Fruit fly (Drosophila melanogaster) whole organism, pupa: Measurements from ENCODE around the gene fz.
A peak's percentile ranks its signal among the peaks of the same experiment; 100 is the strongest.

ENCODE experiments used
- CG10348 ChIP-seq: fragments of 200-800 bp; sonication (Bioruptor generic); IDR thresholded peaks from 2 replicates; pipeline ENCODE4 v1.3.6; 2022; ENCODE audit warnings: missing biosample characterization, missing genetic modification characterization
- CG12605 ChIP-seq: fragments of 200-800 bp; sonication (Bioruptor generic); IDR thresholded peaks from 2 replicates; pipeline ENCODE4 v1.3.6; 2022; ENCODE audit warnings: missing biosample characterization, missing genetic modification characterization
- CG13204 ChIP-seq: fragments of 200-800 bp; sonication (Bioruptor generic); optimal IDR thresholded peaks from 2 replicates; lab custom pipeline; 2018; ENCODE audit warnings: missing biosample characterization, mild to moderate bottlenecking, missing genetic modification characterization, moderate library complexity
- CG14655 ChIP-seq: fragments of 200-800 bp; sonication (Bioruptor generic); optimal IDR thresholded peaks from 3 replicates; lab custom pipeline; 2017; ENCODE audit warnings: mild to moderate bottlenecking, missing biosample characterization, missing genetic modification reagents, missing genetic modification characterization
- CG15710 ChIP-seq: fragments of 200-800 bp; sonication (Bioruptor generic); optimal IDR thresholded peaks from 2 replicates; lab custom pipeline; 2018; ENCODE audit warnings: missing biosample characterization, mild to moderate bottlenecking, missing genetic modification characterization, moderate library complexity
- CG17806 ChIP-seq: fragments of 200-800 bp; sonication (Bioruptor generic); optimal IDR thresholded peaks from 2 replicates; lab custom pipeline; 2018; ENCODE audit warnings: missing biosample characterization, mild to moderate bottlenecking, missing genetic modification characterization, moderate library complexity
- CG32121 ChIP-seq: fragments of 200-800 bp; sonication (Bioruptor generic); IDR thresholded peaks from 2 replicates; pipeline ENCODE4 v1.3.6; 2022; ENCODE audit warnings: missing biosample characterization, missing genetic modification characterization
- CG34367 ChIP-seq: fragments of 200-800 bp; sonication (Bioruptor generic); optimal IDR thresholded peaks from 2 replicates; lab custom pipeline; 2018; ENCODE audit warnings: missing biosample characterization, mild to moderate bottlenecking, missing genetic modification characterization
- CG4496 ChIP-seq: fragments of 200-800 bp; sonication (Bioruptor generic); IDR thresholded peaks from 3 replicates; pipeline ENCODE4 v1.3.6; 2022; ENCODE audit warnings: missing biosample characterization, missing genetic modification characterization
- CG8159 ChIP-seq: fragments of 200-800 bp; sonication (Bioruptor generic); optimal IDR thresholded peaks from 3 replicates; lab custom pipeline; 2018; ENCODE audit warnings: missing biosample characterization, mild to moderate bottlenecking, missing genetic modification characterization, moderate library complexity
- CG8301 ChIP-seq: fragments of 200-800 bp; sonication (Bioruptor generic); optimal IDR thresholded peaks from 2 replicates; lab custom pipeline; 2018; ENCODE audit warnings: missing biosample characterization, mild to moderate bottlenecking, missing genetic modification characterization
- CG9948 ChIP-seq: fragments of 200-800 bp; sonication (Bioruptor generic); optimal IDR thresholded peaks from 2 replicates; lab custom pipeline; 2018; ENCODE audit warnings: missing biosample characterization, mild to moderate bottlenecking, missing genetic modification characterization, moderate library complexity
- D1 ChIP-seq: fragments of 200-800 bp; sonication (Bioruptor generic); optimal IDR thresholded peaks from 2 replicates; lab custom pipeline; 2018; ENCODE audit warnings: missing biosample characterization, mild to moderate bottlenecking, missing genetic modification characterization, moderate library complexity
- EcR ChIP-seq: fragments of 200-800 bp; sonication (Bioruptor generic); optimal IDR thresholded peaks from 3 replicates; lab custom pipeline; 2019; ENCODE audit warnings: missing biosample characterization, missing genetic modification characterization, mild to moderate bottlenecking, moderate library complexity, missing genetic modification reagents
- Ets98B ChIP-seq: fragments of 200-800 bp; sonication (Bioruptor generic); IDR thresholded peaks from 2 replicates; pipeline ENCODE4 v1.3.6; 2022; ENCODE audit warnings: missing biosample characterization, missing genetic modification characterization
- Pif1A ChIP-seq: fragments of 200-800 bp; sonication (Bioruptor generic); optimal IDR thresholded peaks from 3 replicates; lab custom pipeline; 2016; ENCODE audit warnings: missing biosample characterization, missing genetic modification characterization
- Pif1B ChIP-seq: fragments of 200-800 bp; sonication (Bioruptor generic); optimal IDR thresholded peaks from 3 replicates; lab custom pipeline; 2016; ENCODE audit warnings: missing biosample characterization, missing genetic modification characterization
- Snoo ChIP-seq: fragments of 200-800 bp; sonication (Bioruptor generic); optimal IDR thresholded peaks from 3 replicates; lab custom pipeline; 2017; ENCODE audit warnings: missing biosample characterization, mild to moderate bottlenecking, missing genetic modification characterization, inconsistent platforms
- fd96Ca ChIP-seq: fragments of 200-800 bp; sonication (Bioruptor generic); IDR thresholded peaks from 3 replicates; pipeline ENCODE4 v1.3.6; 2022; ENCODE audit warnings: missing biosample characterization, missing genetic modification characterization
- gl ChIP-seq: fragments of 200-800 bp; sonication (Bioruptor generic); optimal IDR thresholded peaks from 2 replicates; lab custom pipeline; 2018; ENCODE audit warnings: missing biosample characterization, mild to moderate bottlenecking, missing genetic modification characterization
- rn ChIP-seq: fragments of 200-800 bp; sonication (Bioruptor generic); IDR thresholded peaks from 2 replicates; pipeline ENCODE4 v1.3.6; 2022; ENCODE audit warnings: missing biosample characterization, missing genetic modification characterization

Gene fz

dm6 chr3L:14272109-14273070 lies 1.8 kb upstream of the fz start:
- TF ChIP-seq Pif1B (GFP tag; lab: Kevin White, UChicago): peak; percentile 88
- TF ChIP-seq CG9948 (tag; lab: Kevin White, UChicago): peak; percentile 73
- TF ChIP-seq fd96Ca (GFP tag; lab: Robert Waterston, UW): no peak; the same call in 2 of the 3 replicates
- peak; percentile 87 for TF ChIP-seq CG32121 (GFP tag; lab: Robert Waterston, UW)
- TF ChIP-seq CG12605: peak; percentile 45; the same call in 1 of the 2 replicates
- TF ChIP-seq CG8301: peak; percentile 58
- TF ChIP-seq CG13204: peak; percentile 95
- TF ChIP-seq CG8159 (tag; lab: Kevin White, UChicago): peak; percentile 99
- peak; percentile 97 for TF ChIP-seq EcR (GFP tag; lab: Kevin White, UChicago)
- peak; percentile 87 for TF ChIP-seq CG14655 (GFP tag; lab: Kevin White, UChicago)
- peak; percentile 98 for TF ChIP-seq CG15710 (tag; lab: Kevin White, UChicago)
- peak; percentile 16 for TF ChIP-seq D1
- TF ChIP-seq CG10348: peak; percentile 46; the same call in 1 of the 2 replicates
- peak; percentile 50 for TF ChIP-seq Ets98B (GFP tag; lab: Robert Waterston, UW)
- peak; percentile 97 for TF ChIP-seq CG34367 (tag; lab: Kevin White, UChicago)
- peak; percentile 70; the same call in 1 of the 2 replicates for TF ChIP-seq rn
- no peak for TF ChIP-seq gl (tag; lab: Kevin White, UChicago)
- peak; percentile 97 for TF ChIP-seq Snoo (tag; lab: Kevin White, UChicago)
- TF ChIP-seq CG4496: peak; percentile 73; the same call in 2 of the 3 replicates
- peak; percentile 98 for TF ChIP-seq CG17806 (tag; lab: Kevin White, UChicago)
- peak; percentile 88 for TF ChIP-seq Pif1A (GFP tag; lab: Kevin White, UChicago)
- TF ChIP-seq, all 21 proteins: peak for 19

DNA sequence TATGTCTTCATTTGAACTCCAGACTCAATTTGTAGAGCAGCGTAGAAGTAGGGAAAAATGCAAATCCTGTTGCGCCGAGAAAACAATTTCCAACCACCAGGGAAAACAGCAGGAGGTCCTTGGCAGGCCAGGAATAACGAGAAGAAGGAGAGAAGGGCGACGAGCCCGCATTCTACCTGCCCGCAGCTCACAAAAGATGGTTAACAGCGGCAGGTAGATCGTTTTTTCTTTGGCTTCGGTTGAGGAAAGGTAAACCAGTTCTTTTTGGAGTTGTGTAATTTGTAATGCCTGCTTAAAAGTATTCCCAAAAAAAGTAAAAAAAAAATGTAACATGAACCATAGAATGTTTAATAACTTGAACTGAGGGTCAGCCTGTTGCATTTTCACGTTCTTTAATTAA lies 2.0 kb downstream of the fz start:
- TF ChIP-seq D1 (no peak), CG12605 (no peak), rn (no peak), EcR (GFP tag; lab: Kevin White, UChicago) (peak; percentile 24), CG15710 (tag; lab: Kevin White, UChicago) (no peak), Snoo (tag; lab: Kevin White, UChicago) (no peak), CG10348 (no peak)
- TF ChIP-seq, all 21 proteins: peak for 1

dm6 chr3L:14282139-14282538 lies 8.0 kb downstream of the fz start:
- TF ChIP-seq Snoo (tag; lab: Kevin White, UChicago) (no peak), CG15710 (tag; lab: Kevin White, UChicago) (no peak), CG34367 (tag; lab: Kevin White, UChicago) (no peak), gl (tag; lab: Kevin White, UChicago) (no peak), CG12605 (no peak), CG32121 (GFP tag; lab: Robert Waterston, UW) (no peak), rn (no peak), Pif1B (GFP tag; lab: Kevin White, UChicago) (no peak), EcR (GFP tag; lab: Kevin White, UChicago) (no peak)

- TF ChIP-seq CG34367 (tag; lab: Kevin White, UChicago) (no peak), rn (no peak), gl (tag; lab: Kevin White, UChicago) (no peak), Ets98B (GFP tag; lab: Robert Waterston, UW) (no peak), EcR (GFP tag; lab: Kevin White, UChicago) (no peak), CG8301 (no peak), CG14655 (GFP tag; lab: Kevin White, UChicago) (no peak), CG15710 (tag; lab: Kevin White, UChicago) (no peak), CG13204 (no peak), CG10348 (no peak), CG12605 (no peak), fd96Ca (GFP tag; lab: Robert Waterston, UW) (no peak), CG17806 (tag; lab: Kevin White, UChicago) (no peak), Pif1B (GFP tag; lab: Kevin White, UChicago) (no peak), Snoo (tag; lab: Kevin White, UChicago) (no peak), CG8159 (tag; lab: Kevin White, UChicago) (no peak), Pif1A (GFP tag; lab: Kevin White, UChicago) (no peak), CG32121 (GFP tag; lab: Robert Waterston, UW) (no peak)
Observed at dm6 chr3L:14287832-14288231, 13.7 kb downstream of the fz start.

DNA sequence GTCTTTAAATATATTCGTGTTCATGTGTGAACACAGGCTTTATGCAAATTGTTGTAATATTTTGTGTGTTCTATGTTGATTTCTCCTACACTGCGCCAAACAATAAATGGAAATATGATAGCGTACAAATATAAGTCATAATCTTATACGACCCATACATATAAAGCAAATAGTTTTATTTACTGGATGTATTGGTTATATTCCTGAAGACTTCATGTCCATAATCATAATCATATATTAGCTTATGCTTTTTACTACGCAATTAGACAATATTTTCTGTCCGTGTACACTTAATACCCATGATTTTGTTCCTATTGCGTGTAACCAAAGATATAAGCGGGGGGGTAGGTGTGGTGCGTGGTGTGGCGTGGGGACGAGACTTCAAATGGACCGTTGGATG lies 22.3 kb downstream of the fz start:
- TF ChIP-seq CG4496 (peak; percentile 50; the same call in 1 of the 3 replicates), CG14655 (GFP tag; lab: Kevin White, UChicago) (peak; percentile 69), CG34367 (tag; lab: Kevin White, UChicago) (no peak), CG9948 (tag; lab: Kevin White, UChicago) (peak; percentile 2), CG8159 (tag; lab: Kevin White, UChicago) (no peak), CG13204 (no peak), CG17806 (tag; lab: Kevin White, UChicago) (no peak), fd96Ca (GFP tag; lab: Robert Waterston, UW) (no peak), CG12605 (peak; percentile 24; the same call in 1 of the 2 replicates), Snoo (tag; lab: Kevin White, UChicago) (no peak), CG15710 (tag; lab: Kevin White, UChicago) (no peak), CG32121 (GFP tag; lab: Robert Waterston, UW) (no peak), Ets98B (GFP tag; lab: Robert Waterston, UW) (no peak), CG8301 (peak; percentile 80)
